Worm (Caenorhabditis elegans) whole organism, L3 larva: ENCODE measurements around the gene perm-5.

Source experiments
- ceh-82 ChIP-seq: fragments of 150-350 bp; optimal IDR thresholded peaks from 2 replicates; lab custom pipeline; 2014; ENCODE audit warnings: missing biosample characterization, missing genetic modification characterization
- egl-27 ChIP-seq: sonication (generic microtip); optimal IDR thresholded peaks from 4 replicates; lab custom pipeline; 2017; ENCODE audit warnings: missing biosample characterization, missing genetic modification reagents, missing genetic modification characterization
- elt-2 ChIP-seq: sonication (generic microtip); optimal IDR thresholded peaks from 2 replicates; lab custom pipeline; 2016; ENCODE audit warnings: missing genetic modification reagents, mild to moderate bottlenecking, missing genetic modification characterization, missing compliant biosample characterization
- lin-39 ChIP-seq: fragments of 150-350 bp; optimal IDR thresholded peaks from 2 replicates; lab custom pipeline; 2018; ENCODE audit warnings: missing biosample characterization, missing genetic modification reagents, missing genetic modification characterization
- mdl-1 ChIP-seq: fragments of 150-350 bp; optimal IDR thresholded peaks from 2 replicates; lab custom pipeline; 2014; ENCODE audit warnings: missing biosample characterization, missing genetic modification characterization
- nhr-11 ChIP-seq: fragments of 150-350 bp; optimal IDR thresholded peaks from 2 replicates; lab custom pipeline; 2014; ENCODE audit warnings: missing biosample characterization, missing genetic modification characterization
- nhr-23 ChIP-seq: fragments of 150-350 bp; optimal IDR thresholded peaks from 2 replicates; lab custom pipeline; 2014; ENCODE audit warnings: missing biosample characterization, missing genetic modification reagents, missing genetic modification characterization
- nhr-28 ChIP-seq: fragments of 150-350 bp; optimal IDR thresholded peaks from 2 replicates; lab custom pipeline; 2014; ENCODE audit warnings: missing biosample characterization, missing genetic modification characterization
- nhr-76 ChIP-seq: fragments of 150-350 bp; sonication (generic microtip); optimal IDR thresholded peaks from 5 replicates; lab custom pipeline; 2014; ENCODE audit warnings: missing biosample characterization, missing genetic modification characterization
- sea-2 ChIP-seq: fragments of 150-350 bp; sonication (generic microtip); optimal IDR thresholded peaks from 4 replicates; lab custom pipeline; 2014; ENCODE audit warnings: missing biosample characterization, missing genetic modification reagents, missing genetic modification characterization
- zag-1 ChIP-seq: fragments of 150-350 bp; optimal IDR thresholded peaks from 2 replicates; lab custom pipeline; 2014; ENCODE audit warnings: missing biosample characterization, missing genetic modification characterization

ce11 chrIV:5700372-5700771 lies 2.9 kb downstream of the perm-5 start:
- TF ChIP-seq elt-2 (tag; lab: Kevin White, UChicago): no peak
- TF ChIP-seq nhr-28 (tag; lab: Kevin White, UChicago): no peak
- no peak for TF ChIP-seq ceh-82
- no peak for TF ChIP-seq nhr-23 (tag; lab: Kevin White, UChicago)
- no peak for TF ChIP-seq sea-2 (GFP tag; lab: Kevin White, UChicago)
- no peak for TF ChIP-seq nhr-11
- no peak for TF ChIP-seq nhr-76 (tag; lab: Kevin White, UChicago)
- no peak for TF ChIP-seq mdl-1 (tag; lab: Kevin White, UChicago)
- TF ChIP-seq egl-27 (tag; lab: Kevin White, UChicago): no peak
- no peak for TF ChIP-seq zag-1 (tag; lab: Kevin White, UChicago)
- no peak for TF ChIP-seq lin-39 (tag; lab: Kevin White, UChicago)
